Fruit fly (Drosophila melanogaster) whole organism, wandering third instar larva: ENCODE results near the gene CG33172.
"Not testable (repeated sequence)": the region's sequence is repeated elsewhere in the genome, so short reads cannot be mapped to it uniquely, and the experiment has no call there.

ENCODE experiments used
- Abd-B ChIP-seq: fragments of >200 bp; optimal IDR thresholded peaks from 2 replicates; lab custom pipeline; 2017; ENCODE audit warnings: missing biosample characterization, missing genetic modification characterization
- CG32264 ChIP-seq: fragments of 200-800 bp; sonication (Bioruptor generic); optimal IDR thresholded peaks from 2 replicates; lab custom pipeline; 2016; ENCODE audit warnings: missing biosample characterization, missing genetic modification characterization
- CG9705 ChIP-seq: fragments of 200-800 bp; sonication (Bioruptor generic); optimal IDR thresholded peaks from 2 replicates; lab custom pipeline; 2018; ENCODE audit warnings: missing biosample characterization, mild to moderate bottlenecking, missing genetic modification characterization
- CrebA ChIP-seq: fragments of 200-800 bp; sonication (Bioruptor generic); optimal IDR thresholded peaks from 2 replicates; lab custom pipeline; 2016; ENCODE audit warnings: missing biosample characterization, mild to moderate bottlenecking, missing genetic modification characterization, borderline replicate concordance
- Dfd ChIP-seq: fragments of >200 bp; optimal IDR thresholded peaks from 2 replicates; lab custom pipeline; 2017; ENCODE audit warnings: missing biosample characterization, missing genetic modification characterization
- Dif ChIP-seq: fragments of 200-275, 200-300 bp; sonication (Bioruptor generic); optimal IDR thresholded peaks from 2 replicates; lab custom pipeline; 2018; ENCODE audit warnings: missing biosample characterization, missing genetic modification characterization; ENCODE audit not compliant: partially characterized antibody
- GATAd ChIP-seq: sonication (Bioruptor generic); optimal IDR thresholded peaks from 2 replicates; lab custom pipeline; 2016; ENCODE audit warnings: missing biosample characterization, missing genetic modification characterization
- HLH106 ChIP-seq: fragments of 200-800 bp; optimal IDR thresholded peaks from 3 replicates; lab custom pipeline; 2019; ENCODE audit warnings: missing biosample characterization, mild to moderate bottlenecking, missing genetic modification characterization, moderate library complexity
- Hnf4 ChIP-seq: fragments of 200-800 bp; sonication (Bioruptor generic); optimal IDR thresholded peaks from 2 replicates; lab custom pipeline; 2016; ENCODE audit warnings: missing biosample characterization, mild to moderate bottlenecking, missing genetic modification characterization
- Hr78 ChIP-seq: fragments of >200 bp; optimal IDR thresholded peaks from 2 replicates; lab custom pipeline; 2017; ENCODE audit warnings: missing biosample characterization, missing genetic modification characterization
- Hr83 ChIP-seq: fragments of 200-300 bp; sonication (Bioruptor generic); optimal IDR thresholded peaks from 2 replicates; lab custom pipeline; 2016; ENCODE audit warnings: missing biosample characterization, mild to moderate bottlenecking, missing genetic modification characterization, moderate library complexity; ENCODE audit not compliant: poor library complexity, severe bottlenecking
- Jra ChIP-seq: sonication (Bioruptor generic); optimal IDR thresholded peaks from 2 replicates; lab custom pipeline; 2016; ENCODE audit warnings: missing biosample characterization, missing genetic modification characterization
- N ChIP-seq: fragments of >200 bp; optimal IDR thresholded peaks from 2 replicates; lab custom pipeline; 2018; ENCODE audit warnings: missing biosample characterization, missing external identifiers, missing genetic modification characterization
- OdsH ChIP-seq: fragments of 200-800 bp; sonication (Bioruptor generic); optimal IDR thresholded peaks from 2 replicates; lab custom pipeline; 2016; ENCODE audit warnings: missing biosample characterization, mild to moderate bottlenecking, missing genetic modification characterization
- Rel ChIP-seq, 2 experiments: fragments of 200-800 bp; sonication (Bioruptor generic) in 1 of 2; optimal IDR thresholded peaks; 2 replicates in 1 of 2; 3 replicates in 1 of 2; lab custom pipeline; 2016 to 2019; ENCODE audit warnings: mild to moderate bottlenecking in 2 of 2, missing biosample characterization in 2 of 2, missing genetic modification characterization in 2 of 2, moderate library complexity in 1 of 2
- Sp1 ChIP-seq: fragments of 200-800 bp; sonication (Bioruptor generic); optimal IDR thresholded peaks from 3 replicates; lab custom pipeline; 2019; ENCODE audit warnings: missing biosample characterization, mild to moderate bottlenecking, missing genetic modification characterization, moderate library complexity
- Vsx2 ChIP-seq: fragments of 200-300, 225-300 bp; sonication (Bioruptor generic); optimal IDR thresholded peaks from 2 replicates; lab custom pipeline; 2018; ENCODE audit warnings: missing biosample characterization, missing genetic modification characterization; ENCODE audit not compliant: partially characterized antibody
- br ChIP-seq: fragments of 200-800 bp; sonication (Bioruptor generic); optimal IDR thresholded peaks from 2 replicates; lab custom pipeline; 2016; ENCODE audit warnings: missing biosample characterization, missing genetic modification characterization
- brk ChIP-seq: fragments of 200-800 bp; sonication (Bioruptor generic); optimal IDR thresholded peaks from 2 replicates; lab custom pipeline; 2016; ENCODE audit warnings: missing biosample characterization, mild to moderate bottlenecking, missing genetic modification characterization
- dl ChIP-seq, 2 experiments: fragments of 175-275, 200-275 bp in 1 of 2; fragments of 200-275 bp in 1 of 2; sonication (Bioruptor generic); optimal IDR thresholded peaks; lab custom pipeline; 2018; ENCODE audit warnings: mild to moderate bottlenecking in 2 of 2, missing biosample characterization in 2 of 2, missing genetic modification characterization in 2 of 2, moderate library complexity in 2 of 2; ENCODE audit not compliant: partially characterized antibody in 2 of 2, insufficient read depth in 1 of 2
- dmrt93B ChIP-seq: fragments of 200-800 bp; sonication (Bioruptor generic); optimal IDR thresholded peaks from 2 replicates; lab custom pipeline; 2018; ENCODE audit warnings: missing biosample characterization, mild to moderate bottlenecking, missing genetic modification characterization
- dsf ChIP-seq: sonication (Bioruptor generic); optimal IDR thresholded peaks from 2 replicates; lab custom pipeline; 2016; ENCODE audit warnings: missing biosample characterization, missing genetic modification characterization, borderline replicate concordance
- ey ChIP-seq: fragments of 200-800 bp; sonication (Bioruptor generic); optimal IDR thresholded peaks from 2 replicates; lab custom pipeline; 2016; ENCODE audit warnings: missing biosample characterization, missing genetic modification characterization
- foxo ChIP-seq, 2 experiments: fragments of 200-800 bp; sonication (Bioruptor generic); optimal IDR thresholded peaks; 2 replicates in 1 of 2; 3 replicates in 1 of 2; lab custom pipeline; 2016 to 2017; ENCODE audit warnings: missing biosample characterization in 2 of 2, missing genetic modification characterization in 2 of 2
- fru ChIP-seq: fragments of 200-800 bp; sonication (Bioruptor generic); optimal IDR thresholded peaks from 3 replicates; lab custom pipeline; 2016; ENCODE audit warnings: missing biosample characterization, mild to moderate bottlenecking, missing genetic modification characterization
- h ChIP-seq: fragments of 200-800 bp; sonication (Bioruptor generic); optimal IDR thresholded peaks from 3 replicates; lab custom pipeline; 2016; ENCODE audit warnings: missing biosample characterization, mild to moderate bottlenecking, missing genetic modification characterization
- psq ChIP-seq: fragments of 200-800 bp; sonication (Bioruptor generic); optimal IDR thresholded peaks from 3 replicates; lab custom pipeline; 2017; ENCODE audit warnings: missing biosample characterization, mild to moderate bottlenecking, missing genetic modification characterization, moderate library complexity
- rgr ChIP-seq: fragments of 200-800 bp; sonication (Bioruptor generic); optimal IDR thresholded peaks from 3 replicates; lab custom pipeline; 2016; ENCODE audit warnings: missing biosample characterization, mild to moderate bottlenecking, missing genetic modification characterization
- sage ChIP-seq: fragments of 200-800 bp; sonication (Bioruptor generic); optimal IDR thresholded peaks from 2 replicates; lab custom pipeline; 2016; ENCODE audit warnings: missing biosample characterization, mild to moderate bottlenecking, missing genetic modification characterization
- sv ChIP-seq: fragments of 200-800 bp; sonication (Bioruptor generic); optimal IDR thresholded peaks from 3 replicates; lab custom pipeline; 2016; ENCODE audit warnings: missing biosample characterization, missing genetic modification characterization
- usp ChIP-seq: fragments of >200 bp; optimal IDR thresholded peaks from 2 replicates; lab custom pipeline; 2017; ENCODE audit warnings: missing biosample characterization, missing genetic modification characterization
- woc ChIP-seq: sonication (Bioruptor generic); optimal IDR thresholded peaks from 2 replicates; lab custom pipeline; 2016; ENCODE audit warnings: missing biosample characterization, mild to moderate bottlenecking, missing genetic modification characterization

Gene CG33172

DNA sequence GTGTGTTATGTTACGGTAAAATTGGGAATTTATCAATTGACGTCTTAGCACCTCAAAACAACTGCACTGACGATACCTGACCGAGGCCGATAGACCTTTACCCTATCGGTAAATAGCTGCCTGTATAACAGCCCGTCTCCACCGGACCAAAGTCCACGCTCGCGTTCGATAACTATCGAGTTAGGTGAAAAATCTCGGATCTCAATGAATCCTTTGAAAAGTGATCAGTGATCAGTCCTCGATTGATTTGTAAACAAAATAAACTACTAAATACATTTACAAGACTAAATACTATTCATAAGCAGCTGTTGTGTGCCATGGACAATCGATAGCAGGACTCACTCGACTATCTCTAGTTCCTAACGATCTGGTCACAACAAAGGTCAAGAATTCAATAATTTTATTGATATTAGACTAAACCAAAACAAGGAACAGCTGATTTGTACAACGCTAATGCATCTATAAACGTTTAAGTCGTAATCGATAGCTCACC, 26.5 kb downstream of the CG33172 start, which contains the start of gene sordd1:
TSS of gene sordd1 (minus strand) at position 78 of the 493 bp plus-strand sequence.
- peak; percentile 66 for TF ChIP-seq N (GFP tag; lab: Kevin White, UChicago)
- TF ChIP-seq, all 38 proteins: peak for 1; not testable (repeated sequence) for 37

DNA sequence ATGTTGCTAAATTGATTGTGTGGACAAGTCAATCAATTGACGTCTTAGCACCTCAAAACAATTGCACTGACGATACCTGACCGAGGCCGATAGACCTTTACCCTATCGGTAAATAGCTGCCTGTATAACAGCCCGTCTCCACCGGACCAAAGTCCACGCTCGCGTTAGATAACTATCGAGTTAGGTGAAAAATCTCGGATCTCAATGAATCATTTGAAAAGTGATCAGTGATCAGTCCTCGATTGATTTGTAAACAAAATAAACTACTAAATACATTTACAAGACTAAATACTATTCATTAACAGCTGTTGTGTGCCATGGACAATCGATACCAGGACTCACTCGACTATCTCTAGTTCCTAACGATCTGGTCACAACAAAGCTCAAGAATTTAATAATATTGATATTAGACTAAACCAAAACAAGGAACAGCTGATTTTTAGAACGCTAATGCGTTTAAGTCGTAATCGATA, 29.7 kb downstream of the CG33172 start, which contains the start of the genes sordd2 and CG15602:
TSS of gene sordd2 (minus strand) at position 78 of the 473 bp plus-strand sequence.
TSS of gene CG15602 (plus strand) at position 342 of the 473 bp plus-strand sequence.
- not testable (repeated sequence) for TF ChIP-seq Hr83 (GFP tag; lab: Kevin White, UChicago); rgr; Dfd (GFP tag; lab: Kevin White, UChicago)

DNA sequence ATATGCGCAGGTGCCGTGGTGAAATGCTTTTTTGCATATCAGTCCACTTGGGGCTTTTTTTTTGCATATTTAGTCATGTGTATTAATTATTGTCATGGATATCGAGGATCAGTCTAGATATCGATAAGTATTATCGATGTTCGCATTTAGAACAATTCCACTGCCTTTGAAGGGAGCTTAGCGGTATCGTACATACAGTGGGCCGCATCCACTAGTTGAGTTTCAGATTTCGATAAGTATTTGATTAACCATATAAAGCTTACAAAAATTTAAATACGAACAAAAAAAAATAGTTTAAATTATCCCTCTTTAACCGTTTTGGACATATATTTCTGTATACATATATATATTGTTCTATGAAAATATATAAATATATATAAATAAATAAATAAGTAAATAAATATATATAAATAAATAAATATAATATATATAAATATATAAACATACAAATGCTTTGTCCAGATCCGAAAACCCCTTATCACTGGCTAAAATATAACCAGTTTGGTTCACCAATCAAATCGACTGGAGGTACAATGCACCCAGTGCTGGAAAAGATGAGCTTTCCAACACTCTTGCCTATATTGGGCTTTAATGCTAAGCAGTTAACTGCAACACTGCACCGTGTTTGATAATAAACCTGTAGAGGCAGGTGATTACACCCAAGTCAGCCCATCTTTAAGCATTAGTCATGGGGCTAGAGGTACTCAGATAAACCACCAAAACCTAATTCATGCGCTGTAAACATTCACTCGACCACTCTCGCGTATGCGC, 33.6 kb downstream of the CG33172 start:
- TF ChIP-seq Dif (no peak), dsf (GFP tag; lab: Kevin White, UChicago) (no peak), dmrt93B (GFP tag; lab: Kevin White, UChicago) (no peak), Hr78 (no peak), Rel (GFP tag; optimal IDR thresholded peaks at IDR 0.05; lab: Kevin White, UChicago) (no peak), Rel (tag; optimal IDR thresholded peaks at IDR 0.05; lab: Kevin White, UChicago) (peak; percentile 89), Hr83 (GFP tag; lab: Kevin White, UChicago) (no peak), GATAd (GFP tag; lab: Kevin White, UChicago) (no peak), foxo (GFP tag; optimal IDR thresholded peaks at IDR 0.05; lab: Kevin White, UChicago) (peak in 1 of 2 experiments; percentile 35), sv (GFP tag; lab: Kevin White, UChicago) (no peak), dl (GFP tag; optimal IDR thresholded peaks at IDR 0.05; lab: Kevin White, UChicago; ENCODE audit: insufficient read depth in 1 of 2, partially characterized antibody in 2 of 2) (no peak), Hnf4 (no peak), Abd-B (GFP tag; lab: Kevin White, UChicago) (no peak), usp (GFP tag; lab: Kevin White, UChicago) (no peak), fru (no peak), Jra (peak; percentile 11), CrebA (GFP tag; lab: Kevin White, UChicago) (no peak), Vsx2 (no peak), Sp1 (GFP tag; lab: Kevin White, UChicago) (peak; percentile 48), rgr (peak; percentile 6), OdsH (no peak), woc (GFP tag; lab: Kevin White, UChicago) (peak; percentile 59), sage (GFP tag; lab: Kevin White, UChicago) (no peak), brk (no peak), br (GFP tag; lab: Kevin White, UChicago) (no peak), CG9705 (GFP tag; lab: Kevin White, UChicago) (no peak), ey (no peak), HLH106 (peak; percentile 37), psq (GFP tag; lab: Kevin White, UChicago) (peak; percentile 10), CG32264 (GFP tag; lab: Kevin White, UChicago) (no peak), h (GFP tag; lab: Kevin White, UChicago) (no peak)
